Worm (Caenorhabditis elegans): Measurements from ENCODE around the gene egli-1.

egli-1 gene

ce11 chrII:9282065-9282464 is 41.7 kb upstream of the egli-1 start:
- TF ChIP-seq mab-9 (GFP tag; IDR thresholded peaks at IDR 0.05) = no peak
- no peak for TF ChIP-seq hlh-4 (tag; optimal IDR thresholded peaks at IDR 0.05)
- TF ChIP-seq lin-35 (GFP tag; optimal IDR thresholded peaks at IDR 0.05) = no peak
- no peak for TF ChIP-seq ets-5 (GFP tag; IDR thresholded peaks at IDR 0.05)
- no peak for TF ChIP-seq xbp-1 (tag; optimal IDR thresholded peaks at IDR 0.05)
- no peak for TF ChIP-seq hpl-2 (GFP tag; optimal IDR thresholded peaks at IDR 0.05)
- TF ChIP-seq fkh-10 (GFP tag; optimal IDR thresholded peaks at IDR 0.05) = no peak
- TF ChIP-seq efl-1 (optimal IDR thresholded peaks at IDR 0.05) = no peak
- peak in 1 of 2 experiments; percentile 11 for TF ChIP-seq efl-1 (GFP tag; optimal IDR thresholded peaks at IDR 0.05 in 1 of 2)

DNA sequence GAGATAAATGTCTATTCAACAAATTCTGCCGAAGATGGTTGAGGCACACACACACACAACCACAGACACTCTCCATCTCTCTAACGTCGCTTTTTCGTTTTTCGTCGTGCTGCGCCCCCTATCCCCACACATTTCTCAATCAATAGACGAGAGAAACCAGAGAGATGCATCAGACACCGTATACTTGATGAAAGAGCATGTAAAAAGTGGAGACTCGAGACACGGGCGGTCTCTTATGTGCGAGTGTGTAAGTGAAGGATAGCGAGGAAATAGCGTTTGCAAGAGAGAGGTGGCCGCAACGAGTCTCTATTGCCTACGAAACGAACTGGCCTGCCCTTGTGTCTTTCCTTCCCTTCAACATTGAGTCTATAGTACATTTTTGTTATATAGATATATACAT is 41.0 kb upstream of the egli-1 start:
- no peak for TF ChIP-seq nhr-12 (tag; optimal IDR thresholded peaks at IDR 0.05)
- peak; percentile 89 for TF ChIP-seq C16A3.4 (tag; optimal IDR thresholded peaks at IDR 0.05)
- TF ChIP-seq vab-15 (tag; optimal IDR thresholded peaks at IDR 0.05) = no peak
- no peak for TF ChIP-seq lin-15B (tag; optimal IDR thresholded peaks at IDR 0.05)
- TF ChIP-seq egl-13 (tag; optimal IDR thresholded peaks at IDR 0.05) = peak; percentile 46
- TF ChIP-seq dpl-1 (GFP tag; optimal IDR thresholded peaks at IDR 0.05) = peak; percentile 61 to 65 (median 64)
- peak; percentile 92 for TF ChIP-seq jun-1 (tag; optimal IDR thresholded peaks at IDR 0.05)
- TF ChIP-seq swsn-7 (tag; optimal IDR thresholded peaks at IDR 0.05) = peak; percentile 94
- TF ChIP-seq lin-35 (GFP tag; optimal IDR thresholded peaks at IDR 0.05) = peak; percentile 83 to 87
- peak; percentile 8 for TF ChIP-seq nhr-28 (tag; optimal IDR thresholded peaks at IDR 0.05)
- TF ChIP-seq tbx-2 (tag; optimal IDR thresholded peaks at IDR 0.05) = peak; percentile 94
- peak; percentile 57 for TF ChIP-seq mef-2 (tag; optimal IDR thresholded peaks at IDR 0.05)
- peak; percentile 89 to 96 for TF ChIP-seq lsy-2 (tag; optimal IDR thresholded peaks at IDR 0.05)
- TF ChIP-seq fkh-4 (tag; optimal IDR thresholded peaks at IDR 0.05; ENCODE audit: borderline replicate concordance) = no peak
- TF ChIP-seq C04F5.9 (tag; optimal IDR thresholded peaks at IDR 0.05) = peak; percentile 44
- TF ChIP-seq hlh-4 (tag; optimal IDR thresholded peaks at IDR 0.05) = no peak
- peak; percentile 70 for TF ChIP-seq grh-1 (GFP tag; IDR thresholded peaks at IDR 0.05)
- TF ChIP-seq elt-3 (tag; optimal IDR thresholded peaks at IDR 0.05) = peak in 4 of 6 experiments; percentile 48 to 78 (median 58)
- TF ChIP-seq ceh-8 (GFP tag; optimal IDR thresholded peaks at IDR 0.05) = peak; percentile 56
- no peak; the same call in 1 of the 2 replicates for TF ChIP-seq ceh-88 (GFP tag; IDR thresholded peaks at IDR 0.05)
- peak; percentile 76 for TF ChIP-seq ama-1 (optimal IDR thresholded peaks at IDR 0.05)
- TF ChIP-seq dsc-1 (tag; optimal IDR thresholded peaks at IDR 0.05) = peak; percentile 72
- peak; percentile 99 for TF ChIP-seq lin-14 (GFP tag; optimal IDR thresholded peaks at IDR 0.05)
- TF ChIP-seq zag-1 (tag; optimal IDR thresholded peaks at IDR 0.05) = peak; percentile 38
- no peak for TF ChIP-seq pqm-1 (tag; optimal IDR thresholded peaks at IDR 0.05)
- peak; percentile 74; the same call in 1 of the 2 replicates for TF ChIP-seq mab-9 (GFP tag; IDR thresholded peaks at IDR 0.05)
- no peak for TF ChIP-seq ceh-63 (GFP tag; optimal IDR thresholded peaks at IDR 0.05)
- peak; percentile 92 for TF ChIP-seq ztf-4 (tag; optimal IDR thresholded peaks at IDR 0.05)
- TF ChIP-seq nhr-76 (tag; optimal IDR thresholded peaks at IDR 0.05) = no peak
- peak; percentile 75 for TF ChIP-seq blmp-1 (tag; optimal IDR thresholded peaks at IDR 0.05)
- TF ChIP-seq ceh-82 (tag; optimal IDR thresholded peaks at IDR 0.05) = peak; percentile 60 to 92 (median 75)
- TF ChIP-seq pag-3 (tag; optimal IDR thresholded peaks at IDR 0.05; ENCODE audit: borderline replicate concordance, insufficient read depth) = peak; percentile 18
- no peak for TF ChIP-seq unc-98 (GFP tag; IDR thresholded peaks at IDR 0.05)
- TF ChIP-seq C34B4.2 (tag; optimal IDR thresholded peaks at IDR 0.05) = peak; percentile 97
- TF ChIP-seq egl-27 (tag; optimal IDR thresholded peaks at IDR 0.05) = peak; percentile 50 to 59
- no peak for TF ChIP-seq ets-5 (GFP tag; IDR thresholded peaks at IDR 0.05)
- no peak for TF ChIP-seq sptf-1 (tag; optimal IDR thresholded peaks at IDR 0.05)
- TF ChIP-seq unc-62 (GFP tag; optimal IDR thresholded peaks at IDR 0.05) = peak; percentile 26
- TF ChIP-seq unc-130 (tag; optimal IDR thresholded peaks at IDR 0.05) = peak; percentile 66
- peak in 1 of 2 experiments; percentile 73 for TF ChIP-seq ztf-11 (tag; optimal IDR thresholded peaks at IDR 0.05)
- peak; percentile 81 for TF ChIP-seq fkh-10 (GFP tag; optimal IDR thresholded peaks at IDR 0.05)
- TF ChIP-seq nhr-11 (tag; optimal IDR thresholded peaks at IDR 0.05) = peak; percentile 62
- peak; percentile 89 for TF ChIP-seq nhr-237 (tag; optimal IDR thresholded peaks at IDR 0.05)
- peak in 1 of 2 experiments; percentile 90 for TF ChIP-seq mdl-1 (tag; optimal IDR thresholded peaks at IDR 0.05)
- TF ChIP-seq nhr-20 (tag; optimal IDR thresholded peaks at IDR 0.05) = peak; percentile 98
- TF ChIP-seq Y116A8C.19 (tag; optimal IDR thresholded peaks at IDR 0.05; ENCODE audit: borderline replicate concordance) = no peak
- TF ChIP-seq aha-1 (tag; optimal IDR thresholded peaks at IDR 0.05) = peak; percentile 9

All from whole organism, L1 larva.